Worm (Caenorhabditis elegans): ENCODE results near the gene aldo-2.

Gene aldo-2

DNA sequence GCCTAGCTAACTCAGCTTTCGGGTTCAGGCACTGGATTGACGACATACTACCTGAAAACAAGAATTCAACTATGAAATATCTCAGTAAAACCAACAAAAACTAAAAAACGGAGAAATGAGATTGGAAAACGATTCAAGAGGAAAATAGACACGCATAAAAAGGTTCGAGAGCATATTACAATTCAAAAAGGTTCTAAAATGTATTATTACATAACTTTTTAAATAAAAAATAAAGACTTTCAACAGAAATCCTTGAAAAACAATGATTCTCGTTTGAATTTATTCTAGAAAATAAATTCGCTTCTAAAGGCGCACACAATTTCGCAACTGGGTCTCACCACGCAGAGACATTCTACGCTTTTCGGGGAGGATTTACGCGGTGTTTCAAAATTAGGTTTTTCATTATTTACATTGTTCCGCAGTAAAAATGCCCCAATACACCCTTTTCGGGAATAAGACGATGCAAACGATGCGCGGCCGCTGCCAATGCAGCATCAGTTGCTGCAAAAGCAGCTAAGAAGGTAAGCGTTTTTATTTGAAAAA lies 20.7 kb downstream of the aldo-2 start, which contains the start of the genes cct-6 and alh-9:
Gene cct-6, minus strand, starts transcription at position 51 of the 543 bp plus-strand sequence.
Gene alh-9, plus strand, starts transcription at position 382 of the 543 bp plus-strand sequence.
- TF ChIP-seq hlh-30 (tag; optimal IDR thresholded peaks at IDR 0.05; ENCODE audit: insufficient read depth) (no peak), ceh-9 (tag; optimal IDR thresholded peaks at IDR 0.05) (no peak), madf-2 (tag; optimal IDR thresholded peaks at IDR 0.05) (no peak), che-1 (tag; optimal IDR thresholded peaks at IDR 0.05) (no peak), elt-2 (tag; optimal IDR thresholded peaks at IDR 0.05) (no peak), ets-4 (tag; optimal IDR thresholded peaks at IDR 0.05) (peak; percentile 60), fax-1 (tag; optimal IDR thresholded peaks at IDR 0.05) (no peak), unc-42 (tag; optimal IDR thresholded peaks at IDR 0.05) (peak; percentile 73), sox-4 (tag; optimal IDR thresholded peaks at IDR 0.05) (no peak), ceh-18 (tag; optimal IDR thresholded peaks at IDR 0.05) (peak; percentile 39), lim-6 (tag; optimal IDR thresholded peaks at IDR 0.05) (no peak), tbx-2 (tag; optimal IDR thresholded peaks at IDR 0.05) (peak; percentile 19), nhr-232 (tag; optimal IDR thresholded peaks at IDR 0.05) (no peak), nfya-1 (tag; optimal IDR thresholded peaks at IDR 0.05) (peak; percentile 76), ceh-31 (tag; optimal IDR thresholded peaks at IDR 0.05) (peak; percentile 59), pha-2 (tag; optimal IDR thresholded peaks at IDR 0.05) (peak; percentile 30), unc-55 (GFP tag; optimal IDR thresholded peaks at IDR 0.05) (peak; percentile 56), ceh-22 (tag; optimal IDR thresholded peaks at IDR 0.05) (no peak), pax-1 (tag; optimal IDR thresholded peaks at IDR 0.05) (peak; percentile 82), fkh-10 (GFP tag; optimal IDR thresholded peaks at IDR 0.05) (no peak), unc-86 (tag; optimal IDR thresholded peaks at IDR 0.05) (peak; percentile 26), dve-1 (tag; optimal IDR thresholded peaks at IDR 0.05) (peak; percentile 64), elt-4 (tag; optimal IDR thresholded peaks at IDR 0.05) (no peak), ceh-34 (tag; optimal IDR thresholded peaks at IDR 0.05) (peak; percentile 7), pha-4 (tag; optimal IDR thresholded peaks at IDR 0.05) (no peak), sox-2 (GFP tag; IDR thresholded peaks at IDR 0.05) (no peak)

DNA sequence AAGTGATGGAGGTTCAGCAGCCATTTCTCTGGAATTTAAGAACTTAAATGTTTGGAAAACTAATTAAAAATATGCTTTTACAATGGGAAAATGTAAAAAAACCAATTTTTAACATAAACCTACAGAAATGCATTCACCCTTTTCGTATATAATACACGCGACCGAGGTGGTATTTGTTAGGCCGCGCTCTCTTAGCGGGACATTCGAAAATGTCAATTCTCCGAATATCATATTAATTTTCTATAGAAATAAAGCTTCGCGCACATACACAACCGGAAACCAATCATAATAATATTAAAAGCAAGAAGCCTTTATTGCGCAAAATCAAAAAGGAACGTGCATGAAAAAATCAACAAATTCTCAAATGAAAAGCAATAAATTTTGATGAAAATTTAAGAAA lies 23.2 kb downstream of the aldo-2 start, which contains the start of gene ddx-23:
Gene ddx-23, minus strand, starts transcription at position 30 of the 400 bp plus-strand sequence.
- TF ChIP-seq unc-55 (GFP tag; optimal IDR thresholded peaks at IDR 0.05) (no peak), hlh-30 (tag; optimal IDR thresholded peaks at IDR 0.05; ENCODE audit: insufficient read depth) (no peak), tbx-2 (tag; optimal IDR thresholded peaks at IDR 0.05) (peak; percentile 14), ceh-31 (tag; optimal IDR thresholded peaks at IDR 0.05) (peak; percentile 70), nhr-232 (tag; optimal IDR thresholded peaks at IDR 0.05) (no peak), elt-2 (tag; optimal IDR thresholded peaks at IDR 0.05) (peak; percentile 11), fax-1 (tag; optimal IDR thresholded peaks at IDR 0.05) (peak; percentile 7), hlh-8 (tag; optimal IDR thresholded peaks at IDR 0.05) (peak; percentile 7), unc-42 (tag; optimal IDR thresholded peaks at IDR 0.05) (peak; percentile 34), ceh-14 (tag; optimal IDR thresholded peaks at IDR 0.05) (peak; percentile 9), syd-9 (tag; optimal IDR thresholded peaks at IDR 0.05) (no peak), ztf-16 (tag; optimal IDR thresholded peaks at IDR 0.05) (no peak), ahr-1 (tag; optimal IDR thresholded peaks at IDR 0.05) (no peak), elt-4 (tag; optimal IDR thresholded peaks at IDR 0.05) (no peak), ceh-6 (GFP tag; optimal IDR thresholded peaks at IDR 0.05) (no peak), ets-4 (tag; optimal IDR thresholded peaks at IDR 0.05) (peak; percentile 93), ceh-34 (tag; optimal IDR thresholded peaks at IDR 0.05) (no peak)

- TF ChIP-seq ceh-18 (tag; optimal IDR thresholded peaks at IDR 0.05) (peak; percentile 0), unc-42 (tag; optimal IDR thresholded peaks at IDR 0.05) (peak; percentile 38), K09A11.1 (tag; optimal IDR thresholded peaks at IDR 0.05; ENCODE audit: insufficient read depth) (no peak)
These were observed 30.0 kb downstream of the aldo-2 start for ce11 chrIII:5846412-5846811.

DNA sequence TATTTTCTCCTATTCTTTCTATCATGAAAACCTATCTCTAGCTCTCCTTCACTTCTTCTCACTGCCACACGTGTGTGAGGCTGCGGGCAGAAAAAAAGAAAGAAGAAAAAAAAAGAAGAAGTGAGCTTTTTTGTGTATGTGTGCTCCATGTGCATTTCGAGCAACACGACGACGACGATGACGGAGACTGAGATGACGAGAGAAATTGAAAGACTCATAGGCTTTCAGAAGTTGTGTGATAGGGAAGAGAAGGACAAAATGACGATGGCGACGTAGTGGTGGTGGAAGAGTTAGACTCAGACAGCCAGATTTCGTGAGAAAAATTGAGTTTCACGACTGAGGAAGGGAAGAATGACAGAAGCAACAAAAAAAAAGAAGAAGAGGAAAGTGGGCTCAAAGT lies 30.9 kb downstream of the aldo-2 start:
- TF ChIP-seq pat-9 (tag; optimal IDR thresholded peaks at IDR 0.05) = no peak
- TF ChIP-seq rnt-1 (tag; optimal IDR thresholded peaks at IDR 0.05) = no peak
- TF ChIP-seq ref-2 (tag; optimal IDR thresholded peaks at IDR 0.05) = no peak
- TF ChIP-seq T23F11.4 (GFP tag; optimal IDR thresholded peaks at IDR 0.05) = no peak
- TF ChIP-seq hlh-15 (tag; optimal IDR thresholded peaks at IDR 0.05) = no peak
- TF ChIP-seq K02D7.2 (tag; optimal IDR thresholded peaks at IDR 0.05) = no peak
- no peak for TF ChIP-seq ceh-45 (GFP tag; IDR thresholded peaks at IDR 0.05)
- no peak for TF ChIP-seq F13H6.1 (tag; optimal IDR thresholded peaks at IDR 0.05)
- TF ChIP-seq nhr-11 (tag; optimal IDR thresholded peaks at IDR 0.05) = no peak
- no peak for TF ChIP-seq odd-2 (tag; optimal IDR thresholded peaks at IDR 0.05)
- TF ChIP-seq ceh-34 (tag; optimal IDR thresholded peaks at IDR 0.05) = no peak
- TF ChIP-seq unc-55 (GFP tag; optimal IDR thresholded peaks at IDR 0.05) = peak; percentile 21
- TF ChIP-seq fkh-6 (tag; optimal IDR thresholded peaks at IDR 0.05) = no peak
- no peak for TF ChIP-seq fkh-10 (GFP tag; optimal IDR thresholded peaks at IDR 0.05)
- TF ChIP-seq madf-2 (tag; optimal IDR thresholded peaks at IDR 0.05) = no peak
- TF ChIP-seq nfya-1 (tag; optimal IDR thresholded peaks at IDR 0.05) = peak; percentile 38
- peak; percentile 83 for TF ChIP-seq unc-42 (tag; optimal IDR thresholded peaks at IDR 0.05)
- no peak for TF ChIP-seq pros-1 (tag; optimal IDR thresholded peaks at IDR 0.05)
- TF ChIP-seq ceh-9 (tag; optimal IDR thresholded peaks at IDR 0.05) = no peak
- peak; percentile 29 for TF ChIP-seq tbx-2 (tag; optimal IDR thresholded peaks at IDR 0.05)
